Worm (Caenorhabditis elegans) whole organism, young adult: ENCODE measurements around the gene gen-1.

Source experiments
- F23B12.7 ChIP-seq: sonication (generic microtip); optimal IDR thresholded peaks from 2 replicates; lab custom pipeline; 2017; ENCODE audit warnings: missing genetic modification characterization, mild to moderate bottlenecking, missing compliant biosample characterization, antibody characterized with exemption, moderate library complexity; ENCODE audit not compliant: insufficient read depth
- F39B2.1 ChIP-seq: fragments of 200-800 bp; sonication (Bioruptor generic); IDR thresholded peaks from 2 replicates; pipeline ENCODE4 v1.3.6; 2022; ENCODE audit warnings: missing genetic modification reagents, missing genetic modification characterization, missing compliant biosample characterization
- K12H6.12 ChIP-seq: fragments of 200-800 bp; sonication (Bioruptor generic); optimal IDR thresholded peaks from 2 replicates; lab custom pipeline; 2018; ENCODE audit warnings: mild to moderate bottlenecking, missing genetic modification characterization, missing compliant biosample characterization
- Y53F4B.3 ChIP-seq: fragments of 200-800 bp; sonication (Bioruptor generic); IDR thresholded peaks from 2 replicates; pipeline ENCODE4 v1.3.6; 2022; ENCODE audit warnings: missing genetic modification reagents, missing genetic modification characterization, missing compliant biosample characterization
- Y79H2A.3 ChIP-seq: fragments of 200-800 bp; sonication (Bioruptor generic); conservative IDR thresholded peaks from 2 replicates; pipeline ENCODE4 v1.3.6; 2022; ENCODE audit warnings: missing genetic modification reagents, missing genetic modification characterization, missing compliant biosample characterization
- ZK185.1 ChIP-seq: sonication (generic microtip); optimal IDR thresholded peaks from 2 replicates; lab custom pipeline; 2016; ENCODE audit warnings: mild to moderate bottlenecking, missing genetic modification characterization, missing compliant biosample characterization; ENCODE audit not compliant: poor library complexity, severe bottlenecking
- akir-1 ChIP-seq: fragments of 200-800 bp; sonication (Bioruptor generic); optimal IDR thresholded peaks from 2 replicates; lab custom pipeline; 2018; ENCODE audit warnings: mild to moderate bottlenecking, missing genetic modification characterization, moderate library complexity, missing compliant biosample characterization
- attf-5 ChIP-seq: fragments of 200-800 bp; sonication (Bioruptor generic); optimal IDR thresholded peaks from 2 replicates; lab custom pipeline; 2018; ENCODE audit warnings: mild to moderate bottlenecking, missing genetic modification characterization, missing compliant biosample characterization
- bed-1 ChIP-seq: fragments of 200-800 bp; sonication (Bioruptor generic); IDR thresholded peaks from 2 replicates; pipeline ENCODE4 v1.3.6; 2022; ENCODE audit warnings: missing genetic modification reagents, missing genetic modification characterization, missing compliant biosample characterization
- ccch-3 ChIP-seq: fragments of 200-800 bp; sonication (Bioruptor generic); optimal IDR thresholded peaks from 2 replicates; lab custom pipeline; 2018; ENCODE audit warnings: mild to moderate bottlenecking, missing genetic modification characterization, missing compliant biosample characterization
- ceh-27 ChIP-seq: fragments of 200-800 bp; sonication (Bioruptor generic); optimal IDR thresholded peaks from 2 replicates; lab custom pipeline; 2018; ENCODE audit warnings: mild to moderate bottlenecking, missing genetic modification characterization, moderate library complexity, missing compliant biosample characterization
- ceh-40 ChIP-seq: fragments of 200-800 bp; sonication (Bioruptor generic); IDR thresholded peaks from 2 replicates; pipeline ENCODE4 v1.3.6; 2022; ENCODE audit warnings: missing genetic modification characterization, missing compliant biosample characterization
- ceh-79 ChIP-seq: sonication (generic microtip); optimal IDR thresholded peaks from 2 replicates; lab custom pipeline; 2017; ENCODE audit warnings: mild to moderate bottlenecking, missing genetic modification characterization, missing compliant biosample characterization
- dox-1 ChIP-seq: fragments of 200-800 bp; sonication (Bioruptor generic); IDR thresholded peaks from 2 replicates; pipeline ENCODE4 v1.3.6; 2022; ENCODE audit warnings: missing genetic modification reagents, missing genetic modification characterization, missing compliant biosample characterization
- dpff-1 ChIP-seq: sonication (generic microtip); optimal IDR thresholded peaks from 2 replicates; lab custom pipeline; 2017; ENCODE audit warnings: mild to moderate bottlenecking, missing genetic modification characterization, missing compliant biosample characterization
- dpl-1 ChIP-seq: fragments of 150-350 bp; optimal IDR thresholded peaks from 2 replicates; lab custom pipeline; 2014; ENCODE audit warnings: missing biosample characterization, missing genetic modification reagents, missing genetic modification characterization
- egl-44 ChIP-seq: fragments of 200-800 bp; sonication (Bioruptor generic); IDR thresholded peaks from 2 replicates; pipeline ENCODE4 v1.3.6; 2022; ENCODE audit warnings: missing genetic modification reagents, missing genetic modification characterization, missing compliant biosample characterization
- egrh-3 ChIP-seq: fragments of 200-800 bp; sonication (Bioruptor generic); IDR thresholded peaks from 2 replicates; pipeline ENCODE4 v1.3.6; 2022; ENCODE audit warnings: missing genetic modification reagents, missing genetic modification characterization, missing compliant biosample characterization
- ekl-4 ChIP-seq: fragments of 200-800 bp; sonication (Bioruptor generic); IDR thresholded peaks from 2 replicates; pipeline ENCODE4 v1.3.6; 2022; ENCODE audit warnings: missing genetic modification reagents, missing genetic modification characterization, missing compliant biosample characterization
- gei-17 ChIP-seq: fragments of 200-800 bp; sonication (Bioruptor generic); optimal IDR thresholded peaks from 2 replicates; lab custom pipeline; 2018; ENCODE audit warnings: mild to moderate bottlenecking, missing genetic modification characterization, missing compliant biosample characterization
- hlh-26 ChIP-seq: fragments of 200-800 bp; sonication (Bioruptor generic); conservative IDR thresholded peaks from 2 replicates; pipeline ENCODE4 v1.3.6; 2022; ENCODE audit warnings: missing genetic modification reagents, missing genetic modification characterization, missing compliant biosample characterization
- let-526 ChIP-seq: fragments of 200-800 bp; sonication (Bioruptor generic); IDR thresholded peaks from 2 replicates; pipeline ENCODE4 v1.3.6; 2022; ENCODE audit warnings: missing genetic modification reagents, missing genetic modification characterization, missing compliant biosample characterization
- lin-26 ChIP-seq: fragments of 200-800 bp; sonication (Bioruptor generic); IDR thresholded peaks from 2 replicates; pipeline ENCODE4 v1.3.6; 2022; ENCODE audit warnings: missing genetic modification reagents, missing genetic modification characterization, missing compliant biosample characterization
- lin-40 ChIP-seq: sonication (generic microtip); optimal IDR thresholded peaks from 2 replicates; lab custom pipeline; 2016; ENCODE audit warnings: missing genetic modification characterization, mild to moderate bottlenecking, missing compliant biosample characterization, missing genotype, missing genetic modification reagents
- lin-54 ChIP-seq: fragments of 200-800 bp; sonication (Bioruptor generic); optimal IDR thresholded peaks from 2 replicates; lab custom pipeline; 2018; ENCODE audit warnings: mild to moderate bottlenecking, missing genetic modification characterization, missing compliant biosample characterization
- lir-1 ChIP-seq: fragments of 200-800 bp; sonication (Bioruptor generic); conservative IDR thresholded peaks from 2 replicates; pipeline ENCODE4 v1.3.6; 2022; ENCODE audit warnings: missing genetic modification reagents, missing genetic modification characterization, missing compliant biosample characterization
- lsl-1 ChIP-seq: fragments of 200-800 bp; sonication (Bioruptor generic); optimal IDR thresholded peaks from 2 replicates; lab custom pipeline; 2018; ENCODE audit warnings: mild to moderate bottlenecking, missing genetic modification characterization, moderate library complexity, missing compliant biosample characterization
- madf-10 ChIP-seq: sonication (generic microtip); optimal IDR thresholded peaks from 2 replicates; lab custom pipeline; 2016; ENCODE audit warnings: mild to moderate bottlenecking, missing genetic modification characterization, missing compliant biosample characterization
- madf-3 ChIP-seq: fragments of 200-800 bp; sonication (Bioruptor generic); IDR thresholded peaks from 2 replicates; pipeline ENCODE4 v1.3.6; 2022; ENCODE audit warnings: missing genetic modification reagents, missing genetic modification characterization, missing compliant biosample characterization
- mes-4 ChIP-seq: sonication (generic microtip); optimal IDR thresholded peaks from 2 replicates; lab custom pipeline; 2016; ENCODE audit warnings: missing genotype, missing genetic modification characterization, missing compliant biosample characterization
- nfyb-1 ChIP-seq: fragments of 200-800 bp; sonication (Bioruptor generic); IDR thresholded peaks from 2 replicates; pipeline ENCODE4 v1.3.6; 2022; ENCODE audit warnings: missing genetic modification reagents, missing genetic modification characterization, missing compliant biosample characterization
- pbrm-1 ChIP-seq: fragments of 200-800 bp; sonication (Bioruptor generic); IDR thresholded peaks from 2 replicates; pipeline ENCODE4 v1.3.6; 2022; ENCODE audit warnings: missing genetic modification reagents, missing genetic modification characterization, missing compliant biosample characterization
- rcor-1 ChIP-seq: fragments of 200-800 bp; sonication (Bioruptor generic); IDR thresholded peaks from 2 replicates; pipeline ENCODE4 v1.3.6; 2022; ENCODE audit warnings: missing genetic modification reagents, missing genetic modification characterization, missing compliant biosample characterization
- snpc-1.3 ChIP-seq: sonication (generic microtip); optimal IDR thresholded peaks from 2 replicates; lab custom pipeline; 2017; ENCODE audit warnings: missing genetic modification characterization, mild to moderate bottlenecking, missing compliant biosample characterization, antibody characterized with exemption, moderate library complexity, missing genotype, missing genetic modification reagents; ENCODE audit not compliant: insufficient read depth
- tbp1 ChIP-seq: fragments of 200-800 bp; sonication (Bioruptor generic); optimal IDR thresholded peaks from 2 replicates; lab custom pipeline; 2018; ENCODE audit warnings: mild to moderate bottlenecking, missing genetic modification characterization, missing compliant biosample characterization
- tbx-9 ChIP-seq: sonication (generic microtip); optimal IDR thresholded peaks from 2 replicates; lab custom pipeline; 2016; ENCODE audit warnings: borderline replicate concordance, missing genetic modification characterization, inconsistent platforms, missing compliant biosample characterization
- unc-130 ChIP-seq: sonication (generic microtip); optimal IDR thresholded peaks from 2 replicates; lab custom pipeline; 2016; ENCODE audit warnings: missing genetic modification reagents, missing genetic modification characterization, missing compliant biosample characterization
- zfh-2 ChIP-seq: fragments of 200-800 bp; sonication (Bioruptor generic); conservative IDR thresholded peaks from 2 replicates; pipeline ENCODE4 v1.3.6; 2022; ENCODE audit warnings: missing genetic modification reagents, missing genetic modification characterization, missing compliant biosample characterization
- ztf-18 ChIP-seq: sonication (generic microtip); optimal IDR thresholded peaks from 2 replicates; lab custom pipeline; 2016; ENCODE audit warnings: missing genotype, mild to moderate bottlenecking, missing genetic modification characterization, missing compliant biosample characterization
- ztf-26 ChIP-seq: sonication (generic microtip); optimal IDR thresholded peaks from 2 replicates; lab custom pipeline; 2017; ENCODE audit warnings: missing genetic modification characterization, missing compliant biosample characterization

gen-1 gene

DNA sequence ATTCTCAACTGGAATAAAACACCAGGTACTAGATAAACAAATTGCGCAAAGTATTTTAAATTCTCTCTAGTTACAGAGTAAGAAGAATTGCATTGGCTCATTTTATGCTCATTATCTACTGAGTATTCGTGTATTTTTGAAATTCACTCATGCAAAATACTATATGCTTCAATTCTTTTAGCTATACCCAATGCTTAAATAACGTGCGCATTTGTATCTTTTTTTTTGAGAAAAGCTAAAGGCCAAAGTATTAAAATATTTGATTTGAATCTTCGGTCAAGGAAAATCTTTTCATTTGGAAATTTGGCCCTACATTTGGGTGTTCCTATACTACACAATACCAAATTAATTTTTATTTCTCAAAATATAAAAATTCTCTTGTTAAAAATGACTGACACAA is 14.0 kb upstream of the gen-1 start, which contains the start of gene srg-4:
Gene srg-4, minus strand, starts transcription at position 101 of the 400 bp plus-strand sequence.
- TF ChIP-seq lir-1 (GFP tag; lab: Robert Waterston, UW) (no peak), ZK185.1 (tag; lab: Kevin White, UChicago) (no peak), dpl-1 (no peak), zfh-2 (GFP tag; lab: Robert Waterston, UW) (no peak), egrh-3 (GFP tag; lab: Robert Waterston, UW) (no peak), lin-40 (tag; lab: Kevin White, UChicago) (no peak), Y53F4B.3 (GFP tag; lab: Robert Waterston, UW) (no peak), dox-1 (no peak), lsl-1 (GFP tag; lab: Kevin White, UChicago) (no peak), nfyb-1 (GFP tag; lab: Robert Waterston, UW) (no peak), madf-3 (GFP tag; lab: Robert Waterston, UW) (no peak), F23B12.7 (tag; lab: Kevin White, UChicago) (no peak), unc-130 (GFP tag; lab: Kevin White, UChicago) (no peak), snpc-1.3 (tag; lab: Kevin White, UChicago) (no peak), ztf-18 (tag; lab: Kevin White, UChicago) (no peak), ceh-40 (no peak), bed-1 (GFP tag; lab: Robert Waterston, UW) (no peak), K12H6.12 (tag; lab: Kevin White, UChicago) (no peak)

- no peak for TF ChIP-seq unc-130 (GFP tag; lab: Kevin White, UChicago)
Measured at ce11 chrIII:6260115-6260514, 12.2 kb upstream of the gen-1 start, which contains the start of gene srg-2. TSS of gene srg-2 (minus strand) at chrIII:6260215.

DNA sequence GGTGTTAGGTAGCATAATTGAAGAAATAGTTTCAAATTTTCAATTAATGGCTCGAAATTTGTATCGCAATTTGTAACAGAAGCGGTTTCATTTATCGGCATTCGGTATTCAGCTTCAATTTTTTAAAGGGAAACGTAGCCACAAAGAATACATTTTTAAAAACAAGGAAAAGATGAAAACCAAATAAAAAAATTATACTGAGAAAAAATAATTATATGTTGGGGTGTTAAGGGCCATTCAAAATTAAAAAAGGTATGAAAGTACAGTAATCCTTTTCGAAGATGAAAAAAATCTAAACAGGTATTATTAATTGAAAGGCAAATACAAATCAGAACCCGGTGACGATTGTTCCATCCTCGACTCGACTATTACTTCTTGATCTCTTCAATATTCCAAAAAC is 10.3 kb upstream of the gen-1 start, which contains the start of gene srg-1:
Gene srg-1, minus strand, starts transcription at position 101 of the 400 bp plus-strand sequence.
- TF ChIP-seq attf-5 (GFP tag; lab: Kevin White, UChicago) (no peak), ZK185.1 (tag; lab: Kevin White, UChicago) (no peak), hlh-26 (no peak), madf-10 (tag; lab: Kevin White, UChicago) (no peak), ceh-79 (no peak), lin-54 (no peak), akir-1 (GFP tag; lab: Kevin White, UChicago) (no peak), lin-40 (tag; lab: Kevin White, UChicago) (no peak), lin-26 (GFP tag; lab: Robert Waterston, UW) (no peak), egrh-3 (GFP tag; lab: Robert Waterston, UW) (no peak), let-526 (GFP tag; lab: Robert Waterston, UW) (no peak), F39B2.1 (GFP tag; lab: Robert Waterston, UW) (no peak), egl-44 (GFP tag; lab: Robert Waterston, UW) (no peak), zfh-2 (GFP tag; lab: Robert Waterston, UW) (no peak), ztf-26 (tag; lab: Kevin White, UChicago) (no peak), gei-17 (GFP tag; lab: Kevin White, UChicago) (no peak), tbx-9 (tag; lab: Kevin White, UChicago) (no peak), ccch-3 (GFP tag; lab: Kevin White, UChicago) (no peak), pbrm-1 (GFP tag; lab: Robert Waterston, UW) (no peak)

DNA sequence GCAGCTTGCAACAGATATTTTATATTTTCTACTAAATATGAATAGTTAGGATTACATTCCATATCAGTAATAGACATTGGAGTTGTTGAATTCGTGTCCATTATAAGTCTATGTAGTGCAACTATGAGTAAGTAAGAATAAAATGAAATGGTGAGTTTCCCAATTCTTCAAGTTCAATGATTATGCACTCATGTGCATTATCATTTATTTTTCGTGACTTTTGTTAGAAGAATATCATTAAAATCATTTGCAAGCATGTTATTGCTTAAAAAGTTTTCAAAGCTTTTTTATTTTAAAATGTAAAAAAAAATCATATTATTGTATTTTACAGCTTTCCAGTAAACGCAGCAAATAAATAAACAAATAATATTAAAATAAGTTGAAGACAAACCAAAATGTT is 8.7 kb upstream of the gen-1 start, which contains the start of gene srg-9:
Gene srg-9, minus strand, starts transcription at position 101 of the 400 bp plus-strand sequence.
- TF ChIP-seq rcor-1 (GFP tag; lab: Robert Waterston, UW) (no peak), gei-17 (GFP tag; lab: Kevin White, UChicago) (no peak), Y79H2A.3 (GFP tag; lab: Robert Waterston, UW) (no peak), dpff-1 (tag; lab: Kevin White, UChicago) (no peak), akir-1 (GFP tag; lab: Kevin White, UChicago) (no peak), ceh-27 (no peak), tbp1 (GFP tag; lab: Kevin White, UChicago) (no peak), tbx-9 (tag; lab: Kevin White, UChicago) (no peak), mes-4 (no peak), dox-1 (no peak), ekl-4 (GFP tag; lab: Robert Waterston, UW) (no peak)
- TF ChIP-seq, all 124 proteins: peak for 0
